Worm (Caenorhabditis elegans) whole organism, late embryonic: ENCODE results near the gene wago-4.

Experiments used
- C08G9.2 ChIP-seq: sonication (generic microtip); optimal IDR thresholded peaks from 2 replicates; lab custom pipeline; 2016; ENCODE audit warnings: mild to moderate bottlenecking, missing genetic modification characterization, moderate library complexity, missing compliant biosample characterization
- K02D7.2 ChIP-seq: sonication (generic microtip); optimal IDR thresholded peaks from 2 replicates; lab custom pipeline; 2017; ENCODE audit warnings: mild to moderate bottlenecking, missing genetic modification characterization, missing compliant biosample characterization
- T23F11.4 ChIP-seq: fragments of 200-800 bp; sonication (Bioruptor generic); optimal IDR thresholded peaks from 2 replicates; lab custom pipeline; 2018; ENCODE audit warnings: mild to moderate bottlenecking, missing genetic modification characterization, missing compliant biosample characterization
- ahr-1 ChIP-seq: sonication (generic microtip); optimal IDR thresholded peaks from 2 replicates; lab custom pipeline; 2016; ENCODE audit warnings: missing genetic modification characterization, missing compliant biosample characterization
- ceh-18 ChIP-seq: sonication (generic microtip); optimal IDR thresholded peaks from 2 replicates; lab custom pipeline; 2016; ENCODE audit warnings: missing genetic modification characterization, missing compliant biosample characterization
- ceh-2 ChIP-seq: sonication (generic microtip); optimal IDR thresholded peaks from 2 replicates; lab custom pipeline; 2016; ENCODE audit warnings: missing genotype, missing genetic modification characterization, missing compliant biosample characterization
- ceh-22 ChIP-seq: sonication (generic microtip); optimal IDR thresholded peaks from 2 replicates; lab custom pipeline; 2017; ENCODE audit warnings: missing biosample characterization, missing genetic modification characterization
- ceh-24 ChIP-seq: sonication (generic microtip); optimal IDR thresholded peaks from 2 replicates; lab custom pipeline; 2016; ENCODE audit warnings: mild to moderate bottlenecking, missing genetic modification characterization, missing compliant biosample characterization
- ceh-30 ChIP-seq: fragments of 150-350 bp; optimal IDR thresholded peaks from 2 replicates; lab custom pipeline; 2014; ENCODE audit warnings: missing biosample characterization, missing genetic modification characterization
- ceh-34 ChIP-seq: sonication (generic microtip); optimal IDR thresholded peaks from 2 replicates; lab custom pipeline; 2016; ENCODE audit warnings: mild to moderate bottlenecking, missing genetic modification characterization, missing compliant biosample characterization
- ceh-6 ChIP-seq: fragments of 200-800 bp; sonication (Bioruptor generic); optimal IDR thresholded peaks from 2 replicates; lab custom pipeline; 2018; ENCODE audit warnings: mild to moderate bottlenecking, missing genetic modification characterization, missing compliant biosample characterization
- ceh-9 ChIP-seq: sonication (generic microtip); optimal IDR thresholded peaks from 2 replicates; lab custom pipeline; 2016; ENCODE audit warnings: mild to moderate bottlenecking, missing genetic modification characterization, inconsistent platforms, missing compliant biosample characterization
- che-1 ChIP-seq: sonication (generic microtip); optimal IDR thresholded peaks from 2 replicates; lab custom pipeline; 2016; ENCODE audit warnings: mild to moderate bottlenecking, missing genetic modification characterization, missing compliant biosample characterization
- dmd-4 ChIP-seq: sonication (generic microtip); optimal IDR thresholded peaks from 2 replicates; lab custom pipeline; 2016; ENCODE audit warnings: borderline replicate concordance, missing genetic modification characterization, missing compliant biosample characterization
- elt-2 ChIP-seq: sonication (generic microtip); optimal IDR thresholded peaks from 2 replicates; lab custom pipeline; 2016; ENCODE audit warnings: missing genetic modification reagents, missing genetic modification characterization, missing compliant biosample characterization
- elt-4 ChIP-seq: sonication (generic microtip); optimal IDR thresholded peaks from 2 replicates; lab custom pipeline; 2016; ENCODE audit warnings: missing genetic modification characterization, missing compliant biosample characterization
- fax-1 ChIP-seq: sonication (generic microtip); optimal IDR thresholded peaks from 2 replicates; lab custom pipeline; 2016; ENCODE audit warnings: missing genotype, missing genetic modification characterization, missing compliant biosample characterization
- fkh-10 ChIP-seq: fragments of 150-350 bp; optimal IDR thresholded peaks from 2 replicates; lab custom pipeline; 2014; ENCODE audit warnings: missing biosample characterization, missing genetic modification reagents, missing genetic modification characterization
- fkh-6 ChIP-seq: sonication (generic microtip); optimal IDR thresholded peaks from 2 replicates; lab custom pipeline; 2016; ENCODE audit warnings: missing genetic modification characterization, missing compliant biosample characterization
- gmeb-2 ChIP-seq: sonication (generic microtip); optimal IDR thresholded peaks from 2 replicates; lab custom pipeline; 2016; ENCODE audit warnings: missing genetic modification characterization, inconsistent platforms, missing compliant biosample characterization
- hlh-13 ChIP-seq: fragments of 200-800 bp; sonication (Bioruptor generic); optimal IDR thresholded peaks from 2 replicates; lab custom pipeline; 2018; ENCODE audit warnings: mild to moderate bottlenecking, missing genetic modification characterization, missing compliant biosample characterization
- hlh-30 ChIP-seq: sonication (generic microtip); optimal IDR thresholded peaks from 2 replicates; lab custom pipeline; 2017; ENCODE audit warnings: antibody characterized with exemption, missing genetic modification characterization, missing compliant biosample characterization; ENCODE audit not compliant: insufficient read depth
- hlh-8 ChIP-seq: sonication (generic microtip); optimal IDR thresholded peaks from 2 replicates; lab custom pipeline; 2016; ENCODE audit warnings: missing genotype, missing genetic modification characterization, missing compliant biosample characterization
- lin-11 ChIP-seq: fragments of 200-800 bp; sonication (Bioruptor generic); optimal IDR thresholded peaks from 2 replicates; lab custom pipeline; 2018; ENCODE audit warnings: mild to moderate bottlenecking, missing genetic modification characterization, missing compliant biosample characterization
- madf-2 ChIP-seq: sonication (generic microtip); optimal IDR thresholded peaks from 2 replicates; lab custom pipeline; 2017; ENCODE audit warnings: missing genetic modification characterization, missing compliant biosample characterization
- nfya-1 ChIP-seq: sonication (generic microtip); optimal IDR thresholded peaks from 2 replicates; lab custom pipeline; 2017; ENCODE audit warnings: missing genetic modification characterization, mild to moderate bottlenecking, missing compliant biosample characterization, antibody characterized with exemption, moderate library complexity
- pag-3 ChIP-seq: sonication (generic microtip); optimal IDR thresholded peaks from 2 replicates; lab custom pipeline; 2016; ENCODE audit warnings: missing compliant biosample characterization, missing genetic modification characterization, borderline replicate concordance
- pat-9 ChIP-seq: fragments of 200-800 bp; sonication (Bioruptor generic); optimal IDR thresholded peaks from 2 replicates; lab custom pipeline; 2018; ENCODE audit warnings: mild to moderate bottlenecking, missing genetic modification characterization, moderate library complexity, missing compliant biosample characterization
- pax-1 ChIP-seq: fragments of 150-350 bp; optimal IDR thresholded peaks from 2 replicates; lab custom pipeline; 2014; ENCODE audit warnings: missing biosample characterization, missing genetic modification characterization
- pha-2 ChIP-seq: sonication (generic microtip); optimal IDR thresholded peaks from 2 replicates; lab custom pipeline; 2017; ENCODE audit warnings: mild to moderate bottlenecking, missing genetic modification characterization, missing compliant biosample characterization
- ref-2 ChIP-seq: sonication (generic microtip); optimal IDR thresholded peaks from 2 replicates; lab custom pipeline; 2016; ENCODE audit warnings: missing genetic modification characterization, missing compliant biosample characterization
- rnt-1 ChIP-seq: sonication (generic microtip); optimal IDR thresholded peaks from 2 replicates; lab custom pipeline; 2016; ENCODE audit warnings: missing genetic modification characterization, missing compliant biosample characterization
- sox-2 ChIP-seq: fragments of 200-800 bp; sonication (Bioruptor generic); IDR thresholded peaks from 2 replicates; pipeline ENCODE4 v1.3.6; 2022; ENCODE audit warnings: missing genetic modification reagents, missing genetic modification characterization, missing compliant biosample characterization
- tbx-2 ChIP-seq: sonication (generic microtip); optimal IDR thresholded peaks from 2 replicates; lab custom pipeline; 2016; ENCODE audit warnings: missing genetic modification characterization, missing compliant biosample characterization
- tbx-7 ChIP-seq: sonication (generic microtip); optimal IDR thresholded peaks from 2 replicates; lab custom pipeline; 2016; ENCODE audit warnings: missing genotype, missing genetic modification characterization, missing compliant biosample characterization
- unc-3 ChIP-seq, 2 experiments: fragments of 200-800 bp in 1 of 2; sonication (Bioruptor generic) in 1 of 2; sonication (generic microtip) in 1 of 2; conservative IDR thresholded peaks in 1 of 2; optimal IDR thresholded peaks in 1 of 2; 2 replicates each; pipeline versions ENCODE4 v1.3.6 to Lab custom; 2016 to 2022; ENCODE audit warnings: missing compliant biosample characterization in 2 of 2, missing genetic modification characterization in 2 of 2, missing genetic modification reagents in 1 of 2
- zip-5 ChIP-seq: sonication (generic microtip); optimal IDR thresholded peaks from 2 replicates; lab custom pipeline; 2016; ENCODE audit warnings: missing genetic modification characterization, missing compliant biosample characterization

Gene wago-4

DNA sequence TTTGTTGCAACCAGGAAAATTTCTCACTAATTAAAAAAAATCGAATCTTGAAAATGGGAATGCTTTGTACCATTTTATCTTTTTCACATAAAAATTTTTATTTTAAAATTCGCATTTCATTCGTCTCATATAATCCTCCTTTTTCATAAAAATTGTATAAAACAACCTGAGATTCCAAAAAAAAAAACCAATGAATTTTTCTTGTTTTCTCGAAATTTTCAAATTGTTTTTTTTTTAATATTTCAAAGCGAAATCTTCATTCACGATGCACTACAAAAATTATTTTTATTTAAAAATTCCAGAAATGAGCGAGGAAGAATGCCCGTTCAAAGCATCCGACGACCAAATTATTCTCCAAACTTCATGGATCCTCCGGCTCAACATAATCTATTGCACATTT lies 34.4 kb upstream of the wago-4 start, which contains the start of gene sra-14:
sra-14 (plus strand) TSS at position 301 of the 400 bp plus-strand sequence.
- no peak for TF ChIP-seq che-1 (tag; lab: Kevin White, UChicago)
- TF ChIP-seq hlh-13 (GFP tag; lab: Kevin White, UChicago), result no peak
- TF ChIP-seq fkh-10 (GFP tag; lab: Kevin White, UChicago), result no peak
- TF ChIP-seq hlh-8 (tag; lab: Kevin White, UChicago), result no peak
- TF ChIP-seq C08G9.2 (tag; lab: Kevin White, UChicago), result no peak
- TF ChIP-seq tbx-2 (tag; lab: Kevin White, UChicago), result no peak
- no peak for TF ChIP-seq ahr-1 (tag; lab: Kevin White, UChicago)
- TF ChIP-seq zip-5, result no peak

DNA sequence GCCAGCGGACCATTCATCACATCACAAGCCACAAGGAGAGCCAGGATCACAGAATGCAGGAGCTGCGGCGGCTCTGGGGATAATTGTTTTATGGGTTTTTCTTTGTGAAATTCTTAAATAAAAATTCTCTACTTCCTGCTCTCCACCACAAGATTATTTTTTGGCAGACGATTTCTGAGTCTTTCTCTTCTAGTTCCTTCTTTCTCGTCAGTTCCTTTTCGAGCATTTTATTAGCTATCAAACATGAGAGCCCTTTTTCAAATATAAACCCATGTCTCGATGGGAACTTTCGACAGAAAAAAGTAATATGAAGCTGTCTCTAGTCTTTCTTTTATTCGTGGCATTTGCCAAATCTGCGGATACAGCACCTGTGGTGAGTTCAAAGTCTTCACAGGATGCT lies 30.9 kb upstream of the wago-4 start, which contains the start of gene F35C5.3:
F35C5.3 (plus strand) TSS at position 301 of the 400 bp plus-strand sequence.
- TF ChIP-seq tbx-2 (tag; lab: Kevin White, UChicago) (no peak), ceh-9 (tag; lab: Kevin White, UChicago) (no peak), gmeb-2 (tag; lab: Kevin White, UChicago) (no peak), ceh-6 (GFP tag; lab: Kevin White, UChicago) (no peak), pax-1 (no peak), ref-2 (tag; lab: Kevin White, UChicago) (no peak), rnt-1 (tag; lab: Kevin White, UChicago) (no peak), hlh-30 (no peak), K02D7.2 (tag; lab: Kevin White, UChicago) (no peak), nfya-1 (tag; lab: Kevin White, UChicago) (no peak), ceh-2 (tag; lab: Kevin White, UChicago) (no peak), dmd-4 (tag; lab: Kevin White, UChicago) (no peak), hlh-8 (tag; lab: Kevin White, UChicago) (no peak), ceh-30 (no peak), fax-1 (tag; lab: Kevin White, UChicago) (no peak), hlh-13 (GFP tag; lab: Kevin White, UChicago) (no peak), elt-4 (no peak), pha-2 (no peak), ceh-22 (no peak), elt-2 (no peak)

DNA sequence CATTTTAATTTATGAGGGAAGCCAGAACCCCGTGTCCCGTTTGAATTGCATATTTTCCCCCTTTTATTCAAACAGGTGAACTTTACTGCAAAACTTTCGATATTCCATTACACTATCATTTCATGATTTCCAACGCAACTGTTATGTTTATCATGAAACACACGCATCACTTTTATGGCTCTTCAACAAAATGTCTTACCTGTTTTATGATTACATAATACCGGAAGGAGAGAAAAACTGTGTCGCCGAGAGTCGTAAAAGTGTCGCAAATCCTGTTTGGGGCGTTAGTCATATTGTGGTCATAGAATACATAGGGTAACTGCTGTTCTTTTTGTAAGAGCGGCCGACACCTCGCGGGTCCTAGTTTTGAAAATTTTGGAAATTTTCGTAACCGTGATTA lies 26.9 kb upstream of the wago-4 start:
- TF ChIP-seq T23F11.4 (GFP tag; lab: Kevin White, UChicago) (no peak), lin-11 (tag; lab: Kevin White, UChicago) (no peak), fkh-6 (tag; lab: Kevin White, UChicago) (no peak), madf-2 (tag; lab: Kevin White, UChicago) (no peak), pat-9 (no peak), elt-4 (no peak), tbx-7 (tag; lab: Kevin White, UChicago) (no peak), ceh-24 (tag; lab: Kevin White, UChicago) (no peak), tbx-2 (tag; lab: Kevin White, UChicago) (no peak), ceh-30 (no peak), C08G9.2 (tag; lab: Kevin White, UChicago) (no peak), pag-3 (no peak), rnt-1 (tag; lab: Kevin White, UChicago) (no peak), unc-3 (GFP tag; conservative IDR thresholded peaks at IDR 0.05; lab: Robert Waterston, UW) (no peak), unc-3 (tag; optimal IDR thresholded peaks at IDR 0.05; lab: Kevin White, UChicago) (no peak), sox-2 (GFP tag; lab: Robert Waterston, UW) (no peak), ceh-18 (tag; lab: Kevin White, UChicago) (no peak), ceh-34 (tag; lab: Kevin White, UChicago) (no peak)
